Worm (Caenorhabditis elegans): ENCODE measurements around the gene glod-4.
A peak's percentile ranks its signal among the peaks of the same experiment; 100 is the strongest.

The glod-4 gene

ce11 chrIII:4170903-4171377 lies 17.5 kb downstream of the glod-4 start, which contains the start of the genes rnf-121 and C16C10.4 (continued):
- TF ChIP-seq nhr-28 (tag; optimal IDR thresholded peaks at IDR 0.05) (no peak), zfp-2 (tag; optimal IDR thresholded peaks at IDR 0.05) (no peak), F10B5.3 (tag; optimal IDR thresholded peaks at IDR 0.05) (peak; percentile 37), ceh-62 (tag; optimal IDR thresholded peaks at IDR 0.05) (no peak), saeg-2 (GFP tag; IDR thresholded peaks at IDR 0.05) (no peak), nhr-11 (tag; optimal IDR thresholded peaks at IDR 0.05) (no peak), sdz-12 (GFP tag; optimal IDR thresholded peaks at IDR 0.05) (no peak), lin-13 (GFP tag; optimal IDR thresholded peaks at IDR 0.05) (no peak), vab-7 (GFP tag; IDR thresholded peaks at IDR 0.05) (peak; percentile 40; the same call in 1 of the 2 replicates), daf-16 (GFP tag; optimal IDR thresholded peaks at IDR 0.05) (peak in 1 of 2 experiments; percentile 70), daf-16 (tag; optimal IDR thresholded peaks at IDR 0.05) (no peak), T20F7.1 (GFP tag; optimal IDR thresholded peaks at IDR 0.05) (no peak), T26A8.4 (GFP tag; IDR thresholded peaks at IDR 0.05) (no peak; the same call in 1 of the 2 replicates), dmd-6 (GFP tag; IDR thresholded peaks at IDR 0.05) (no peak), mxl-2 (GFP tag; conservative IDR thresholded peaks at IDR 0.05) (no peak), lin-39 (tag; optimal IDR thresholded peaks at IDR 0.05) (no peak), aha-1 (tag) (peak; percentile 45), nhr-6 (tag; optimal IDR thresholded peaks at IDR 0.05) (peak; percentile 67), Y48G9A.11 (GFP tag; IDR thresholded peaks at IDR 0.05) (peak; percentile 63; the same call in 1 of the 2 replicates), F37D6.2 (tag; optimal IDR thresholded peaks at IDR 0.05) (peak; percentile 11), skn-1 (tag; optimal IDR thresholded peaks at IDR 0.05) (no peak), lin-38 (GFP tag; IDR thresholded peaks at IDR 0.05) (peak; percentile 74), arid-1 (GFP tag; conservative IDR thresholded peaks at IDR 0.05) (peak; percentile 81), madf-9 (GFP tag; conservative IDR thresholded peaks at IDR 0.05) (no peak), pha-4 (GFP tag; IDR thresholded peaks at IDR 0.05) (peak; percentile 50; the same call in 1 of the 2 replicates), pha-4 (tag; optimal IDR thresholded peaks at IDR 0.05) (no peak), snpc-1.2 (GFP tag; IDR thresholded peaks at IDR 0.05) (peak; percentile 46; the same call in 1 of the 2 replicates), nhr-48 (tag; optimal IDR thresholded peaks at IDR 0.05) (peak; percentile 30), dmd-8 (GFP tag; IDR thresholded peaks at IDR 0.05) (no peak), mdl-1 (tag; optimal IDR thresholded peaks at IDR 0.05) (no peak), fos-1 (tag; optimal IDR thresholded peaks at IDR 0.05) (no peak), nhr-25 (tag; optimal IDR thresholded peaks at IDR 0.05; ENCODE audit: borderline replicate concordance, insufficient read depth) (no peak), lin-15B (tag; optimal IDR thresholded peaks at IDR 0.05) (no peak), daf-19 (GFP tag; conservative IDR thresholded peaks at IDR 0.05) (0 out of 2 replicates have a peak, but pooled peaks have one; percentile 54), ceh-32 (tag; optimal IDR thresholded peaks at IDR 0.05; ENCODE audit: poor library complexity) (no peak), daf-8 (GFP tag; IDR thresholded peaks at IDR 0.05) (no peak), lir-3 (tag; optimal IDR thresholded peaks at IDR 0.05) (no peak), hif-1 (tag; optimal IDR thresholded peaks at IDR 0.05) (peak in 1 of 2 experiments; percentile 36), dmd-9 (GFP tag; IDR thresholded peaks at IDR 0.05) (no peak), tra-1 (GFP tag; IDR thresholded peaks at IDR 0.05) (no peak), nhr-237 (tag; optimal IDR thresholded peaks at IDR 0.05) (no peak), ceh-82 (tag; optimal IDR thresholded peaks at IDR 0.05) (no peak), lin-29 (GFP tag; IDR thresholded peaks at IDR 0.05) (no peak), ceh-44 (GFP tag; IDR thresholded peaks at IDR 0.05) (no peak), hlh-30 (tag; optimal IDR thresholded peaks at IDR 0.05; ENCODE audit: insufficient read depth) (no peak), egl-43 (GFP tag; IDR thresholded peaks at IDR 0.05) (no peak), dve-1 (tag; optimal IDR thresholded peaks at IDR 0.05; ENCODE audit: insufficient read depth) (peak; percentile 29), snpc-4 (tag; optimal IDR thresholded peaks at IDR 0.05) (no peak), nhr-111 (GFP tag; optimal IDR thresholded peaks at IDR 0.05) (no peak), D1046.2 (GFP tag; IDR thresholded peaks at IDR 0.05) (no peak), madf-5 (GFP tag; IDR thresholded peaks at IDR 0.05) (no peak), zag-1 (tag; optimal IDR thresholded peaks at IDR 0.05) (no peak)
